Worm (Caenorhabditis elegans): ENCODE results near the gene mtrr-1.

- no peak for TF ChIP-seq ceh-36 (tag; optimal IDR thresholded peaks at IDR 0.05)
- no peak for TF ChIP-seq ets-7 (tag; optimal IDR thresholded peaks at IDR 0.05)
- TF ChIP-seq tra-4 (tag; optimal IDR thresholded peaks at IDR 0.05): no peak
- TF ChIP-seq flt-1 (GFP tag; IDR thresholded peaks at IDR 0.05): no peak
- no peak for TF ChIP-seq hmbx-1 (tag; optimal IDR thresholded peaks at IDR 0.05)
- no peak for TF ChIP-seq tbx-11 (GFP tag; IDR thresholded peaks at IDR 0.05)
- no peak for TF ChIP-seq ama-1 (optimal IDR thresholded peaks at IDR 0.05)
- TF ChIP-seq hnd-1 (tag; optimal IDR thresholded peaks at IDR 0.05): no peak
Measured at ce11 chrII:9336651-9337050, 50.9 kb downstream of the mtrr-1 start.

Data from whole organism, early embryonic.